Worm (Caenorhabditis elegans) whole organism, mixed stage, embryonic: Measurements from ENCODE around the gene C37C3.12.

Experiments
- lin-13 ChIP-seq: fragments of 150-350 bp; optimal IDR thresholded peaks from 2 replicates; lab custom pipeline; 2014; ENCODE audit warnings: missing biosample characterization, missing genetic modification characterization
- mls-2 ChIP-seq: sonication (generic microtip); optimal IDR thresholded peaks from 2 replicates; lab custom pipeline; 2016; ENCODE audit warnings: mild to moderate bottlenecking, missing genetic modification characterization, moderate library complexity, missing compliant biosample characterization
- unc-62 ChIP-seq: fragments of 150-350 bp; optimal IDR thresholded peaks from 2 replicates; lab custom pipeline; 2014; ENCODE audit warnings: missing biosample characterization, missing genetic modification reagents, missing genetic modification characterization
- ztf-11 ChIP-seq: fragments of 150-350 bp; optimal IDR thresholded peaks from 2 replicates; lab custom pipeline; 2014; ENCODE audit warnings: missing biosample characterization, missing genetic modification characterization

ce11 chrV:7870707-7871106 lies 31.3 kb upstream of the C37C3.12 start, which contains the start of gene nipi-4:
- no peak for TF ChIP-seq mls-2 (tag; lab: Kevin White, UChicago)
- no peak for TF ChIP-seq ztf-11 (tag; lab: Kevin White, UChicago)
- no peak for TF ChIP-seq lin-13 (tag; lab: Kevin White, UChicago)
- no peak for TF ChIP-seq unc-62 (GFP tag; lab: Kevin White, UChicago)
